Worm (Caenorhabditis elegans): Measurements from ENCODE around the gene gar-2.

The gar-2 gene

DNA sequence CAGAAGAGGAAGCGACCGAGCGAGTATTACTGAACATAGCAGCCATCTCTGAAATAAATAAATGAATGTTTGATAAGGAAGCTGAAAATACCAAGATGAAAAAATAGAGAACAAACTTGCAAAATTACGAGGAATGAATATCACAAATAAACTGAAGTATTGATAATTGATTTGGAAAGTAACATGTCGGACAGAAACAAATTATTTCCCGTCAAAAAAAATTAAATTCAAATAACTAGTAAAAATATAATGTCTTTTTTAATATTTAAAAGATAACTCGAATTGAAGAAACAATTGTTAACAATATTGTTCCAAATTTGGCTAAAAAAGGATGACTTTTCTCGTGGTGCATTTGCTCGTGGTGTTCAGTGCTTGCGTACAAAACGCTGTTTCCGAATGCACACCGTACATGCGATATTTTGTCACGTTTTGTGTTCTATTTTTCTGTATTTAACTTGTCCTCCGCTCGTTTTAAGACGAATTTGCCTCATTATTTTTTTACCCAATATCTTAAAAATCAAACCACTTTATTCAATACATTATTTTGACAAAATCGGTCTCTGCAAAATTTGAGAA lies 32.8 kb downstream of the gar-2 start, which contains the start of gene rpn-13 (continued):
- TF ChIP-seq hlh-17 (GFP tag; optimal IDR thresholded peaks at IDR 0.05; ENCODE audit: borderline replicate concordance) (no peak), lin-13 (GFP tag; optimal IDR thresholded peaks at IDR 0.05) (peak; percentile 28), isw-1 (GFP tag; IDR thresholded peaks at IDR 0.05) (no peak), nhr-90 (tag; optimal IDR thresholded peaks at IDR 0.05; ENCODE audit: poor library complexity) (no peak), tbx-2 (tag; optimal IDR thresholded peaks at IDR 0.05) (peak; percentile 23), zip-4 (GFP tag; optimal IDR thresholded peaks at IDR 0.05) (no peak), mep-1 (tag; optimal IDR thresholded peaks at IDR 0.05) (no peak), ztf-11 (tag; optimal IDR thresholded peaks at IDR 0.05) (no peak), C16A3.4 (tag; optimal IDR thresholded peaks at IDR 0.05) (peak; percentile 52), dsc-1 (tag; optimal IDR thresholded peaks at IDR 0.05) (no peak), egl-13 (tag; optimal IDR thresholded peaks at IDR 0.05) (no peak), ceh-63 (GFP tag; optimal IDR thresholded peaks at IDR 0.05) (no peak), nhr-237 (tag; optimal IDR thresholded peaks at IDR 0.05) (no peak), nhr-12 (tag; optimal IDR thresholded peaks at IDR 0.05) (no peak), swsn-7 (tag; optimal IDR thresholded peaks at IDR 0.05) (peak; percentile 40), xbp-1 (tag; optimal IDR thresholded peaks at IDR 0.05) (peak; percentile 41), rnt-1 (tag; optimal IDR thresholded peaks at IDR 0.05) (peak; percentile 35), vab-15 (tag; optimal IDR thresholded peaks at IDR 0.05) (no peak), ama-1 (optimal IDR thresholded peaks at IDR 0.05) (no peak), unc-62 (GFP tag; optimal IDR thresholded peaks at IDR 0.05) (no peak), nhr-77 (tag; optimal IDR thresholded peaks at IDR 0.05) (no peak), fos-1 (tag; optimal IDR thresholded peaks at IDR 0.05) (peak; percentile 49), nhr-85 (tag) (no peak), egl-27 (tag; optimal IDR thresholded peaks at IDR 0.05) (no peak), nhr-84 (tag; optimal IDR thresholded peaks at IDR 0.05) (no peak), efl-3 (GFP tag; optimal IDR thresholded peaks at IDR 0.05) (no peak), grh-1 (GFP tag; IDR thresholded peaks at IDR 0.05) (no peak), nhr-76 (tag; optimal IDR thresholded peaks at IDR 0.05) (no peak), dpl-1 (GFP tag; optimal IDR thresholded peaks at IDR 0.05) (peak; percentile 22 to 64 (median 60)), ceh-90 (tag; optimal IDR thresholded peaks at IDR 0.05) (no peak), elt-2 (tag; optimal IDR thresholded peaks at IDR 0.05) (no peak), Y116A8C.19 (tag; optimal IDR thresholded peaks at IDR 0.05; ENCODE audit: borderline replicate concordance) (no peak), nhr-11 (tag; optimal IDR thresholded peaks at IDR 0.05) (no peak), pax-3 (tag; optimal IDR thresholded peaks at IDR 0.05) (no peak), hpl-2 (GFP tag; optimal IDR thresholded peaks at IDR 0.05) (no peak), unc-30 (tag; optimal IDR thresholded peaks at IDR 0.05) (no peak), lin-39 (tag; optimal IDR thresholded peaks at IDR 0.05) (no peak), unc-130 (tag; optimal IDR thresholded peaks at IDR 0.05) (peak; percentile 84), nhr-19 (GFP tag; conservative IDR thresholded peaks at IDR 0.05) (no peak), ceh-82 (tag; optimal IDR thresholded peaks at IDR 0.05) (peak in 2 of 3 experiments; percentile 52 to 56), unc-86 (tag; optimal IDR thresholded peaks at IDR 0.05) (no peak), lin-14 (GFP tag; optimal IDR thresholded peaks at IDR 0.05) (peak; percentile 42), ces-1 (GFP tag; optimal IDR thresholded peaks at IDR 0.05) (no peak), pag-3 (tag; optimal IDR thresholded peaks at IDR 0.05; ENCODE audit: borderline replicate concordance, insufficient read depth) (no peak), C04F5.9 (tag; optimal IDR thresholded peaks at IDR 0.05) (no peak), ztf-4 (tag; optimal IDR thresholded peaks at IDR 0.05) (no peak), pqm-1 (tag; optimal IDR thresholded peaks at IDR 0.05) (no peak), sup-37 (GFP tag; optimal IDR thresholded peaks at IDR 0.05) (no peak), tlp-1 (tag; optimal IDR thresholded peaks at IDR 0.05) (no peak), unc-98 (GFP tag; IDR thresholded peaks at IDR 0.05) (no peak), skn-1 (tag; optimal IDR thresholded peaks at IDR 0.05) (peak; percentile 98), sox-4 (tag; optimal IDR thresholded peaks at IDR 0.05) (no peak), lin-15B (tag; optimal IDR thresholded peaks at IDR 0.05) (no peak)
